Fruit fly (Drosophila melanogaster) whole organism, wandering third instar larva: ENCODE measurements around the gene Atg8a.
A peak's percentile ranks its signal among the peaks of the same experiment; 100 is the strongest.

Experiments
- Abd-B ChIP-seq: fragments of >200 bp; optimal IDR thresholded peaks from 2 replicates; lab custom pipeline; 2017; ENCODE audit warnings: missing biosample characterization, missing genetic modification characterization
- CG32264 ChIP-seq: fragments of 200-800 bp; sonication (Bioruptor generic); optimal IDR thresholded peaks from 2 replicates; lab custom pipeline; 2016; ENCODE audit warnings: missing biosample characterization, missing genetic modification characterization
- CG9705 ChIP-seq: fragments of 200-800 bp; sonication (Bioruptor generic); optimal IDR thresholded peaks from 2 replicates; lab custom pipeline; 2018; ENCODE audit warnings: missing biosample characterization, mild to moderate bottlenecking, missing genetic modification characterization
- CrebA ChIP-seq: fragments of 200-800 bp; sonication (Bioruptor generic); optimal IDR thresholded peaks from 2 replicates; lab custom pipeline; 2016; ENCODE audit warnings: missing biosample characterization, mild to moderate bottlenecking, missing genetic modification characterization, borderline replicate concordance
- Dfd ChIP-seq: fragments of >200 bp; optimal IDR thresholded peaks from 2 replicates; lab custom pipeline; 2017; ENCODE audit warnings: missing biosample characterization, missing genetic modification characterization
- Dif ChIP-seq: fragments of 200-275, 200-300 bp; sonication (Bioruptor generic); optimal IDR thresholded peaks from 2 replicates; lab custom pipeline; 2018; ENCODE audit warnings: missing biosample characterization, missing genetic modification characterization; ENCODE audit not compliant: partially characterized antibody
- GATAd ChIP-seq: sonication (Bioruptor generic); optimal IDR thresholded peaks from 2 replicates; lab custom pipeline; 2016; ENCODE audit warnings: missing biosample characterization, missing genetic modification characterization
- HLH106 ChIP-seq: fragments of 200-800 bp; optimal IDR thresholded peaks from 3 replicates; lab custom pipeline; 2019; ENCODE audit warnings: missing biosample characterization, mild to moderate bottlenecking, missing genetic modification characterization, moderate library complexity
- Hnf4 ChIP-seq: fragments of 200-800 bp; sonication (Bioruptor generic); optimal IDR thresholded peaks from 2 replicates; lab custom pipeline; 2016; ENCODE audit warnings: missing biosample characterization, mild to moderate bottlenecking, missing genetic modification characterization
- Hr78 ChIP-seq: fragments of >200 bp; optimal IDR thresholded peaks from 2 replicates; lab custom pipeline; 2017; ENCODE audit warnings: missing biosample characterization, missing genetic modification characterization
- Hr83 ChIP-seq: fragments of 200-300 bp; sonication (Bioruptor generic); optimal IDR thresholded peaks from 2 replicates; lab custom pipeline; 2016; ENCODE audit warnings: missing biosample characterization, mild to moderate bottlenecking, missing genetic modification characterization, moderate library complexity; ENCODE audit not compliant: poor library complexity, severe bottlenecking
- Jra ChIP-seq: sonication (Bioruptor generic); optimal IDR thresholded peaks from 2 replicates; lab custom pipeline; 2016; ENCODE audit warnings: missing biosample characterization, missing genetic modification characterization
- Mio ChIP-seq: sonication (Bioruptor generic); optimal IDR thresholded peaks from 2 replicates; lab custom pipeline; 2016; ENCODE audit warnings: missing biosample characterization, missing genetic modification characterization
- Myc ChIP-seq: fragments of >200 bp; optimal IDR thresholded peaks from 2 replicates; lab custom pipeline; 2017
- N ChIP-seq: fragments of >200 bp; optimal IDR thresholded peaks from 2 replicates; lab custom pipeline; 2018; ENCODE audit warnings: missing biosample characterization, missing external identifiers, missing genetic modification characterization
- OdsH ChIP-seq: fragments of 200-800 bp; sonication (Bioruptor generic); optimal IDR thresholded peaks from 2 replicates; lab custom pipeline; 2016; ENCODE audit warnings: missing biosample characterization, mild to moderate bottlenecking, missing genetic modification characterization
- Rel ChIP-seq, 2 experiments: fragments of 200-800 bp; sonication (Bioruptor generic) in 1 of 2; optimal IDR thresholded peaks; 2 replicates in 1 of 2; 3 replicates in 1 of 2; lab custom pipeline; 2016 to 2019; ENCODE audit warnings: mild to moderate bottlenecking in 2 of 2, missing biosample characterization in 2 of 2, missing genetic modification characterization in 2 of 2, moderate library complexity in 1 of 2
- Sp1 ChIP-seq: fragments of 200-800 bp; sonication (Bioruptor generic); optimal IDR thresholded peaks from 3 replicates; lab custom pipeline; 2019; ENCODE audit warnings: missing biosample characterization, mild to moderate bottlenecking, missing genetic modification characterization, moderate library complexity
- Vsx2 ChIP-seq: fragments of 200-300, 225-300 bp; sonication (Bioruptor generic); optimal IDR thresholded peaks from 2 replicates; lab custom pipeline; 2018; ENCODE audit warnings: missing biosample characterization, missing genetic modification characterization; ENCODE audit not compliant: partially characterized antibody
- br ChIP-seq: fragments of 200-800 bp; sonication (Bioruptor generic); optimal IDR thresholded peaks from 2 replicates; lab custom pipeline; 2016; ENCODE audit warnings: missing biosample characterization, missing genetic modification characterization
- brk ChIP-seq: fragments of 200-800 bp; sonication (Bioruptor generic); optimal IDR thresholded peaks from 2 replicates; lab custom pipeline; 2016; ENCODE audit warnings: missing biosample characterization, mild to moderate bottlenecking, missing genetic modification characterization
- dl ChIP-seq, 2 experiments: fragments of 175-275, 200-275 bp in 1 of 2; fragments of 200-275 bp in 1 of 2; sonication (Bioruptor generic); optimal IDR thresholded peaks; lab custom pipeline; 2018; ENCODE audit warnings: mild to moderate bottlenecking in 2 of 2, missing biosample characterization in 2 of 2, missing genetic modification characterization in 2 of 2, moderate library complexity in 2 of 2; ENCODE audit not compliant: partially characterized antibody in 2 of 2, insufficient read depth in 1 of 2
- dmrt93B ChIP-seq: fragments of 200-800 bp; sonication (Bioruptor generic); optimal IDR thresholded peaks from 2 replicates; lab custom pipeline; 2018; ENCODE audit warnings: missing biosample characterization, mild to moderate bottlenecking, missing genetic modification characterization
- dsf ChIP-seq: sonication (Bioruptor generic); optimal IDR thresholded peaks from 2 replicates; lab custom pipeline; 2016; ENCODE audit warnings: missing biosample characterization, missing genetic modification characterization, borderline replicate concordance
- ey ChIP-seq: fragments of 200-800 bp; sonication (Bioruptor generic); optimal IDR thresholded peaks from 2 replicates; lab custom pipeline; 2016; ENCODE audit warnings: missing biosample characterization, missing genetic modification characterization
- foxo ChIP-seq, 2 experiments: fragments of 200-800 bp; sonication (Bioruptor generic); optimal IDR thresholded peaks; 2 replicates in 1 of 2; 3 replicates in 1 of 2; lab custom pipeline; 2016 to 2017; ENCODE audit warnings: missing biosample characterization in 2 of 2, missing genetic modification characterization in 2 of 2
- fru ChIP-seq: fragments of 200-800 bp; sonication (Bioruptor generic); optimal IDR thresholded peaks from 3 replicates; lab custom pipeline; 2016; ENCODE audit warnings: missing biosample characterization, mild to moderate bottlenecking, missing genetic modification characterization
- h ChIP-seq: fragments of 200-800 bp; sonication (Bioruptor generic); optimal IDR thresholded peaks from 3 replicates; lab custom pipeline; 2016; ENCODE audit warnings: missing biosample characterization, mild to moderate bottlenecking, missing genetic modification characterization
- jim ChIP-seq: fragments of 175-275, 200-325 bp; sonication (Bioruptor generic); optimal IDR thresholded peaks from 2 replicates; lab custom pipeline; 2016; ENCODE audit warnings: missing biosample characterization, mild to moderate bottlenecking, missing genetic modification characterization
- lola ChIP-seq: fragments of >200 bp; optimal IDR thresholded peaks from 2 replicates; lab custom pipeline; 2017; ENCODE audit warnings: missing biosample characterization, missing genetic modification characterization
- pan ChIP-seq: fragments of >200 bp; optimal IDR thresholded peaks from 2 replicates; lab custom pipeline; 2017
- psq ChIP-seq: fragments of 200-800 bp; sonication (Bioruptor generic); optimal IDR thresholded peaks from 3 replicates; lab custom pipeline; 2017; ENCODE audit warnings: missing biosample characterization, mild to moderate bottlenecking, missing genetic modification characterization, moderate library complexity
- rgr ChIP-seq: fragments of 200-800 bp; sonication (Bioruptor generic); optimal IDR thresholded peaks from 3 replicates; lab custom pipeline; 2016; ENCODE audit warnings: missing biosample characterization, mild to moderate bottlenecking, missing genetic modification characterization
- sage ChIP-seq: fragments of 200-800 bp; sonication (Bioruptor generic); optimal IDR thresholded peaks from 2 replicates; lab custom pipeline; 2016; ENCODE audit warnings: missing biosample characterization, mild to moderate bottlenecking, missing genetic modification characterization
- sv ChIP-seq: fragments of 200-800 bp; sonication (Bioruptor generic); optimal IDR thresholded peaks from 3 replicates; lab custom pipeline; 2016; ENCODE audit warnings: missing biosample characterization, missing genetic modification characterization
- tai ChIP-seq: sonication (Bioruptor generic); optimal IDR thresholded peaks from 2 replicates; lab custom pipeline; 2016; ENCODE audit warnings: missing biosample characterization, missing genetic modification characterization
- usp ChIP-seq: fragments of >200 bp; optimal IDR thresholded peaks from 2 replicates; lab custom pipeline; 2017; ENCODE audit warnings: missing biosample characterization, missing genetic modification characterization
- woc ChIP-seq: sonication (Bioruptor generic); optimal IDR thresholded peaks from 2 replicates; lab custom pipeline; 2016; ENCODE audit warnings: missing biosample characterization, mild to moderate bottlenecking, missing genetic modification characterization

Gene Atg8a

DNA sequence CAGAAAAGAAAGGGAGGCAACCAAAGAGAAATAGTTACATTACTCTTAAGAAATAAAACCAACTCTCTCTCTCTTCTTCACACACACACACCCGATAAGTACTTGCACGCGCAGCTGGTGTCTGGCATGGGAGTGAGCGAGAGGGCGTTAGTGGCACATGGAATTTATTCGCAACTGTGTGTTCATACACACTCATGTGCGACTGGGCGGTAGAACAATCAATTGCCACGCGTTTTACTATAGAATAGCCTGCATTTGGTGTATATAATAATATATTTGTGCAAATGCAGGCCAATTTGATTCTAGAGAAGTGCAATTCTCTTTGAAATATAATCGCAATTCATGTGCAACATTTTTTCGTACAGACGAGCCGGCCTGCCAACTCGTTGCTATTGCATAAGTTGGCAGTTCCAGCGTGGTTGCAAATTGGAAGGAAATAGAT is 17.8 kb upstream of the Atg8a start:
- no peak for TF ChIP-seq jim (GFP tag; lab: Kevin White, UChicago)
- TF ChIP-seq rgr = peak; percentile 46
- TF ChIP-seq N = no peak
- TF ChIP-seq dl (GFP tag; optimal IDR thresholded peaks at IDR 0.05; lab: Kevin White, UChicago; ENCODE audit: insufficient read depth in 1 of 2, partially characterized antibody in 2 of 2) = peak in 1 of 2 experiments; percentile 51
- no peak for TF ChIP-seq tai (GFP tag; lab: Kevin White, UChicago)
- TF ChIP-seq h = peak; percentile 61
- peak; percentile 39 for TF ChIP-seq Sp1 (GFP tag; lab: Kevin White, UChicago)
- no peak for TF ChIP-seq sv (GFP tag; lab: Kevin White, UChicago)
- no peak for TF ChIP-seq Rel (GFP tag; optimal IDR thresholded peaks at IDR 0.05; lab: Kevin White, UChicago)
- peak; percentile 3 for TF ChIP-seq Rel (tag; optimal IDR thresholded peaks at IDR 0.05; lab: Kevin White, UChicago)
- TF ChIP-seq Dif (GFP tag; lab: Kevin White, UChicago) = peak; percentile 37
- no peak for TF ChIP-seq psq (GFP tag; lab: Kevin White, UChicago)
- no peak for TF ChIP-seq GATAd
- no peak for TF ChIP-seq pan (lab: Kevin White, UChicago)
- TF ChIP-seq CG32264 (GFP tag; lab: Kevin White, UChicago) = no peak
- peak; percentile 36 for TF ChIP-seq brk (GFP tag; lab: Kevin White, UChicago)
- peak; percentile 67 for TF ChIP-seq CrebA
- TF ChIP-seq usp (GFP tag; lab: Kevin White, UChicago) = no peak
- TF ChIP-seq Myc (lab: Kevin White, UChicago) = peak; percentile 57
- TF ChIP-seq ey = no peak
- peak; percentile 15 for TF ChIP-seq fru (GFP tag; lab: Kevin White, UChicago)
- peak; percentile 5 for TF ChIP-seq Hnf4 (GFP tag; lab: Kevin White, UChicago)
- no peak for TF ChIP-seq Mio (GFP tag; lab: Kevin White, UChicago)
- no peak for TF ChIP-seq dsf (GFP tag; lab: Kevin White, UChicago)
- no peak for TF ChIP-seq foxo (GFP tag; optimal IDR thresholded peaks at IDR 0.05; lab: Kevin White, UChicago)

DNA sequence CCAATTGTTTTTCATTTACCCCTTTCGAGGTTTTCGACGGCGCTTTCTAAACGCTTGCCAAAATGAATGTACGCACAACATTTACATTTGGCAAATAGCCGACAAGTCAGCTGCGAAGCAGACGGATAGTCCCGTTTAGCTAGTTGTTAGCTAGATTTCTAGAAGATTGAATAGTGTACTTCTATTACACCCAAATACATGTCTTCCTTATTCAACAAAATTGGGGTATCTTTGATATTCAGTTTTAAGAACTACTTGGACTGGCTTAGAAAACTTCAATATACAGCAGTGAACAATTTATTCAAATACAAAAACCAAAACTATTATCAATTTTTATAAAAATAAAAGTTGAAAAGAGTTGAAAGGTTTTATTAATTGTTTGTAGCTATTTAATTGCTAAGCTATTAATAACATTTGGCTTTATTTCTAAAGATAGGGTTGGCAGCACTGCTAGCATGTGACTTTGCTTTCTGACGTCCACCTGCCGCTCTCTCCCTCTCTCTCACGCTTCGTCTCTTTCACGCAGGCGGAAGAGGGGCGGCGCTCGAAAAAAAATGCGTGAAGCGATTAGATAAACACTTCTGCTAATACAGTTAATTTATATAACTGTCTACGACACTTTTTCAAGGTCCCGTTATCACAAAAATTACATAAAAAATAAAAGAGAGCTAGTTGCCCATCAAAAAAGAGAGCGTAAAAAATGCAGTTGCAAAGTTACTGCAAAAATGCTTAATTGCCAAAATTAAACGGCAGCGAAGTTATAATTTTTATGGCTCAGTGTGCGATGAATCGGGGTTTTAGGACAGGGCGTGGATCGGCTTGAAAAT is 16.9 kb upstream of the Atg8a start:
- no peak for TF ChIP-seq Mio (GFP tag; lab: Kevin White, UChicago)
- no peak for TF ChIP-seq Dif (GFP tag; lab: Kevin White, UChicago)
- TF ChIP-seq Myc (lab: Kevin White, UChicago) = peak; percentile 89
- no peak for TF ChIP-seq rgr
- no peak for TF ChIP-seq Hr78
- TF ChIP-seq HLH106 (tag; lab: Kevin White, UChicago) = no peak
- TF ChIP-seq brk (GFP tag; lab: Kevin White, UChicago) = no peak
- no peak for TF ChIP-seq dl (GFP tag; optimal IDR thresholded peaks at IDR 0.05; lab: Kevin White, UChicago; ENCODE audit: insufficient read depth in 1 of 2, partially characterized antibody in 2 of 2)
- no peak for TF ChIP-seq CrebA
- peak in 1 of 2 experiments; percentile 2 for TF ChIP-seq foxo (GFP tag; optimal IDR thresholded peaks at IDR 0.05; lab: Kevin White, UChicago)
- no peak for TF ChIP-seq jim (GFP tag; lab: Kevin White, UChicago)
- peak; percentile 19 for TF ChIP-seq woc (GFP tag; lab: Kevin White, UChicago)
- TF ChIP-seq Vsx2 (GFP tag; lab: Kevin White, UChicago) = no peak
- TF ChIP-seq Abd-B (GFP tag; lab: Kevin White, UChicago) = no peak
- no peak for TF ChIP-seq N
- TF ChIP-seq, all 38 proteins: peak for 3

DNA sequence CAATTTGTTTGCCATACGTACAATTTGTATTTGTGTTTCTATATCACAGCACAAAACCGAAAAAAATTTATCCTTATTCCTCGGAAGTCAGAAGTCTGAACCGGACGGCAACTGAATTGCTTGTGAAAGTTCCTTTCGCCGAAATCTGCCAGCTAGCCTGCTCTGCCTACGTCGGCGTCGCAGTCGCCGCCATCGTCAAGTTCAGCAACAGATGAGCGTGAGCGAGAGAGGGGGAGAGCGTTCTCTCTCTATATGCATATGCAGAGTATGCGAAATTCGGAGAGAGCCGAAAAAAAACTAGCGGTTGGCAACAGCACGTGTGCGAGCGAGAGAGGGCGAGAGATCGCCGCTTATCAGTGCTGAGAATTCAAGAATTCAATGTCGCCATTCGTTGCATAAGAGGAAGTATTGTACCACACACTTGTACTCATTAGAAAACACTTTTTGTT is 16.2 kb upstream of the Atg8a start:
- TF ChIP-seq dmrt93B (GFP tag; lab: Kevin White, UChicago) = no peak
- TF ChIP-seq Abd-B (GFP tag; lab: Kevin White, UChicago) = no peak
- peak; percentile 43 for TF ChIP-seq br (GFP tag; lab: Kevin White, UChicago)
- TF ChIP-seq Vsx2 (GFP tag; lab: Kevin White, UChicago) = peak; percentile 91
- peak; percentile 39 for TF ChIP-seq CrebA
- no peak for TF ChIP-seq CG9705 (GFP tag; lab: Kevin White, UChicago)
- no peak for TF ChIP-seq lola
- TF ChIP-seq OdsH (GFP tag; lab: Kevin White, UChicago) = no peak
- TF ChIP-seq pan (lab: Kevin White, UChicago) = no peak
- TF ChIP-seq Rel (GFP tag; optimal IDR thresholded peaks at IDR 0.05; lab: Kevin White, UChicago) = no peak
- TF ChIP-seq Rel (tag; optimal IDR thresholded peaks at IDR 0.05; lab: Kevin White, UChicago) = no peak
- TF ChIP-seq Hr78 = no peak
- no peak for TF ChIP-seq tai (GFP tag; lab: Kevin White, UChicago)
- no peak for TF ChIP-seq Hr83 (GFP tag; lab: Kevin White, UChicago)
- peak; percentile 36 for TF ChIP-seq rgr
- no peak for TF ChIP-seq usp (GFP tag; lab: Kevin White, UChicago)
- no peak for TF ChIP-seq foxo (GFP tag; optimal IDR thresholded peaks at IDR 0.05; lab: Kevin White, UChicago)
- TF ChIP-seq Myc (lab: Kevin White, UChicago) = no peak
- TF ChIP-seq woc (GFP tag; lab: Kevin White, UChicago) = peak; percentile 3
- no peak for TF ChIP-seq jim (GFP tag; lab: Kevin White, UChicago)
- no peak for TF ChIP-seq psq (GFP tag; lab: Kevin White, UChicago)
- no peak for TF ChIP-seq N
- TF ChIP-seq dsf (GFP tag; lab: Kevin White, UChicago) = no peak
- TF ChIP-seq Mio (GFP tag; lab: Kevin White, UChicago) = no peak
- TF ChIP-seq Dfd = no peak
- TF ChIP-seq sage = no peak
- peak; percentile 80 to 95 for TF ChIP-seq dl (GFP tag; optimal IDR thresholded peaks at IDR 0.05; lab: Kevin White, UChicago; ENCODE audit: insufficient read depth in 1 of 2, partially characterized antibody in 2 of 2)
- peak; percentile 96 for TF ChIP-seq Dif (GFP tag; lab: Kevin White, UChicago)
- TF ChIP-seq CG32264 (GFP tag; lab: Kevin White, UChicago) = no peak
- no peak for TF ChIP-seq ey
- TF ChIP-seq h = no peak
- TF ChIP-seq fru (GFP tag; lab: Kevin White, UChicago) = peak; percentile 3
- no peak for TF ChIP-seq sv (GFP tag; lab: Kevin White, UChicago)
- TF ChIP-seq Jra = no peak
